Worm (Caenorhabditis elegans): Measurements from ENCODE around the gene Y39G8B.9.

Y39G8B.9 gene

DNA sequence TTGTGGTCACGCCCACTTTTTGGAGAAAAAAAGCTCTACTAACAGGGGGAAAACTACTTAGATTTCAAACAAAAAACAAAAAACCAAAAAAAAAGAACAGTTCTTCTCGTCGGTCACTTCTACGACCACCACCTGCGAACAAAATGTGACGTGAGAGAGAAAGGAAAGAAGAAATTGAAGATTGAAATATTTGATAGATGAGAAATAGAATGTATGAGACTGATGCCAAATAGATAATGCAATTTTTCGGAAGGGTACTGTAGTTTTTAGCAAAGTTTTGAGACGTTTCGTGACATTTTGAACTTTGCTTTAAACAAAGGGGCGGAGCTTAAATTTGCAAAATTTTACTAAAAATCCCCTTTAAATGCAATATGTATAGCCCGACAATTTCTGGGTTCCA lies 26.2 kb upstream of the Y39G8B.9 start:
- TF ChIP-seq ztf-29 (GFP tag; IDR thresholded peaks at IDR 0.05) (no peak), T22C8.4 (GFP tag; IDR thresholded peaks at IDR 0.05) (no peak), ztf-23 (GFP tag; IDR thresholded peaks at IDR 0.05) (no peak)

DNA sequence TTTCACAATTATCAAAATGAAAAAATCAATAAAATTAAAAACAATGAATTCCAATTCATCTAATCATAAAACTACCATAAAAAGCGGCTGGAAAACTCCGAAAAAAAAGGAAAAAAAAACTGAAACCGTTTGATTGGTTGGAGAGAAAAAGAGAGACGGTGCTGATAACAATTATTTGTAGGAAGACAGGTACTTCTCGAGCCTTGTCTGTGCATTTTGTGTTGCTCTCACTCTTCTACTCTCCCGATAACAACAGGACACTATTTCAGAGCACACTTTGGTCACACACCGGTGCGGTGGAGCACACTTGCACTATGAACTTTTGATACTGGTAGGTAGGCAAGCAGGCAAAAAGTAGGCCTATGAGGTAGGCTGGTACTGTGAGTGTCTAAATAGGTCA lies 24.6 kb upstream of the Y39G8B.9 start:
- no peak for TF ChIP-seq klf-2 (GFP tag; conservative IDR thresholded peaks at IDR 0.05)
- TF ChIP-seq ztf-23 (GFP tag; IDR thresholded peaks at IDR 0.05), result no peak
- TF ChIP-seq ref-1 (GFP tag; conservative IDR thresholded peaks at IDR 0.05), result no peak
- TF ChIP-seq tab-1 (GFP tag; IDR thresholded peaks at IDR 0.05), result no peak
- TF ChIP-seq cog-1 (tag; optimal IDR thresholded peaks at IDR 0.05), result no peak
- TF ChIP-seq T22C8.4 (GFP tag; IDR thresholded peaks at IDR 0.05), result no peak
- TF ChIP-seq ztf-29 (GFP tag; IDR thresholded peaks at IDR 0.05), result no peak
- TF ChIP-seq flt-1 (GFP tag; IDR thresholded peaks at IDR 0.05), result no peak
- TF ChIP-seq med-1 (GFP tag; optimal IDR thresholded peaks at IDR 0.05; ENCODE audit: insufficient read depth), result no peak

DNA sequence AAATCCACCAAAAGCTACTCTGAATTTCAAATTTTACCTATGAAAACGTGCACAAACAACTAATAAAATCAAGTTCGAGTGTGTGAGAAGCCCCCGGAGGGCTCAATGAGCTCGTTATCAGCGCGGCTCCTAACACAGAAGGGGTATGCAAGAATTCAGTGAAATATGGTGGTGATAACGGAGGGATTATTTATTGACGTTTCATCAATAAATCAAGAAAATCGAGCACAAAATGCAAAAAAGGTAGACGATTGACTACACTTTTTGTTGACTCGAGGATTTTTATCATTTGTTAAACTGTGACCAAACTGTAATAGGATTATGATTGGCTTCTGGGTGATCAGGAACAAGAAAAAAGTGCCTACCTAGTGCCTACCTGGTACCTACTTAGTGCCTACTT lies 23.7 kb upstream of the Y39G8B.9 start, which contains the start of gene zip-3:
Gene zip-3 (minus strand): TSS at position 21 of the 400 bp plus-strand sequence.
- TF ChIP-seq med-1 (GFP tag; optimal IDR thresholded peaks at IDR 0.05; ENCODE audit: insufficient read depth) (no peak), cog-1 (tag; optimal IDR thresholded peaks at IDR 0.05) (no peak), ztf-29 (GFP tag; IDR thresholded peaks at IDR 0.05) (no peak), ztf-23 (GFP tag; IDR thresholded peaks at IDR 0.05) (no peak), tab-1 (GFP tag; IDR thresholded peaks at IDR 0.05) (no peak), ref-1 (GFP tag; conservative IDR thresholded peaks at IDR 0.05) (no peak), flt-1 (GFP tag; IDR thresholded peaks at IDR 0.05) (no peak), T22C8.4 (GFP tag; IDR thresholded peaks at IDR 0.05) (no peak), klf-2 (GFP tag; conservative IDR thresholded peaks at IDR 0.05) (no peak)

DNA sequence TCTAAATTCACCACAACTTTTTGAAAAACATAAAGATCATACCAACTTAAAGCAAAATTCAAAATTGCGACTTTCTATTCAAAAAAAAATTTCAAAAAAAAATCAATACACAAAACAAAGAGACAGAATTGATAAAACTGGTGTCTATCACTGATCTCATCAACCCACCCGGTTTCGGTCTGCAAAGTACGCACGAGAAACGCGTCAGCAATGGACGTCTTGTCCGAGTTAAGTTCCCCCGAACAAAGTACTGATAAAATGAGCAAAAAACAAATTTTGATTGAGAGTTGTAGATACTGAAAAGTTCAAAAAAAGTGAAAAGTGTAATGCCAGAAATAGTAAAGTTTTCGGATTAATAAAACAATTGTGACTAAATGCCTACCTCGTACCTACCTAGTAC lies 22.8 kb upstream of the Y39G8B.9 start:
- TF ChIP-seq T22C8.4 (GFP tag; IDR thresholded peaks at IDR 0.05) (no peak), ztf-29 (GFP tag; IDR thresholded peaks at IDR 0.05) (no peak), flt-1 (GFP tag; IDR thresholded peaks at IDR 0.05) (no peak), cog-1 (tag; optimal IDR thresholded peaks at IDR 0.05) (no peak), klf-2 (GFP tag; conservative IDR thresholded peaks at IDR 0.05) (no peak), ref-1 (GFP tag; conservative IDR thresholded peaks at IDR 0.05) (no peak), ztf-23 (GFP tag; IDR thresholded peaks at IDR 0.05) (no peak), tab-1 (GFP tag; IDR thresholded peaks at IDR 0.05) (no peak), med-1 (GFP tag; optimal IDR thresholded peaks at IDR 0.05; ENCODE audit: insufficient read depth) (no peak)

DNA sequence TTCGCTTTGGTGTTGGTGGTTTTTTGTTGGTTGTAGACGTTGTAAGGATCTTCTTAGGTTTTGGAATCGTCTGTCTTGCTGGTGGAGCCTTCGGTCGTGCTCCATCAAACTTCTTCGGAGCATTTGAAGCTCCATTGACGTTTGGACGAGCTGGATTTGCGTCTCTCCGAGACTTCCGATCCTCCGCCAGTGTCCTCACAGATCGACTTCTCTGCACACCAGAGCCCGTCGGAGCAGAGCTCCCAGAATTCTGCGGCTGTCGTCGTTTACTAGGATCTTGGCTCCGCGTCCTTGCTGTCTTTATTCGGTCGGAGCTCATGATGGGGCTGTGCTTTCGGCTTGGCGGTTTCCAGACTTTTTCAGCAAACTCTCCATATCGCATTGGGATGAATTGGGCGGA lies 19.6 kb upstream of the Y39G8B.9 start:
- TF ChIP-seq T22C8.4 (GFP tag; IDR thresholded peaks at IDR 0.05) (no peak), klf-2 (GFP tag; conservative IDR thresholded peaks at IDR 0.05) (no peak), cog-1 (tag; optimal IDR thresholded peaks at IDR 0.05) (no peak), med-1 (GFP tag; optimal IDR thresholded peaks at IDR 0.05; ENCODE audit: insufficient read depth) (no peak), ztf-23 (GFP tag; IDR thresholded peaks at IDR 0.05) (no peak), tab-1 (GFP tag; IDR thresholded peaks at IDR 0.05) (no peak), ztf-29 (GFP tag; IDR thresholded peaks at IDR 0.05) (no peak)

DNA sequence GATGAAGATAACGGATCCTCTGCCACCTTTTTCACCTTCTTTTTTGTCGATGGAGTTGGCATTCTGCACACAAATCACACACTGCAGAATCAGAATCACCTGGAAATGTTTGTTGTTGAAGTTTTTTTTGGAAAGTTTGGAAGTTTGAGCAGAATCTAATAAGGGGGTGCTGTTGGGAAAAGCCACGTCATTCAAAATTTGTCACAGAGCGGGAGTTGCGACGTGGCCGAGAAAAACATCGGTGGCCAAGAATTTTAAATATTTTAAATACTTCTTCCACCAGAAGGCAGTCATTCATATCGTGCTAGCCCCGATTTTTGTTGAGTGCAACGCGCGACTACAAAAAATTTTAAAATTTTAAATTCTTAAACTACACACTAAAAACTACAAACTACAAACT lies 18.8 kb upstream of the Y39G8B.9 start, which contains the start of gene rpi-1:
Gene rpi-1 (minus strand): TSS at position 101 of the 400 bp plus-strand sequence.
- TF ChIP-seq cog-1 (tag; optimal IDR thresholded peaks at IDR 0.05), result no peak
- TF ChIP-seq T22C8.4 (GFP tag; IDR thresholded peaks at IDR 0.05), result no peak
- no peak for TF ChIP-seq flt-1 (GFP tag; IDR thresholded peaks at IDR 0.05)
- TF ChIP-seq med-1 (GFP tag; optimal IDR thresholded peaks at IDR 0.05; ENCODE audit: insufficient read depth), result no peak
- no peak for TF ChIP-seq klf-2 (GFP tag; conservative IDR thresholded peaks at IDR 0.05)
- no peak for TF ChIP-seq ztf-23 (GFP tag; IDR thresholded peaks at IDR 0.05)
- no peak for TF ChIP-seq ref-1 (GFP tag; conservative IDR thresholded peaks at IDR 0.05)
- no peak for TF ChIP-seq tab-1 (GFP tag; IDR thresholded peaks at IDR 0.05)
- no peak for TF ChIP-seq ztf-29 (GFP tag; IDR thresholded peaks at IDR 0.05)

DNA sequence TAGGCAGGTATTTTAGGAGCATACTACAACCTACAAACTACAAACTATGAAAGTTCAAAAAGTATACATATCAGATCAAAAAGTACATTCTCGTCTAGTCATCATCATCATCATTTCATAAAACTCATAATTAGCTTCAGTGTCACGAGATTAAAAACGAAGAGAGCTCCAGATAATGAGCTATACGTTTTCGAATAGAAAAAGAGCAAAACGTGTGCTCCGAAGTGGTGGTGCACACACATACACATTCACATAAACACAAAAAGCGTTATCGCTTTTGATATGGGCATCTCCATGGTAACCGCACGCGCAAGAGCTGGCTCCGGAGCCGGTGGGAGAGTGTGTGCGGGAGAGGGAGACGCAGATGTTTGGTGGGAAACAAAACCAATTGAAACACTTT lies 16.8 kb upstream of the Y39G8B.9 start:
- TF ChIP-seq med-1 (GFP tag; optimal IDR thresholded peaks at IDR 0.05; ENCODE audit: insufficient read depth), result no peak
- TF ChIP-seq ref-1 (GFP tag; conservative IDR thresholded peaks at IDR 0.05), result no peak
- TF ChIP-seq ztf-23 (GFP tag; IDR thresholded peaks at IDR 0.05), result no peak
- TF ChIP-seq cog-1 (tag; optimal IDR thresholded peaks at IDR 0.05), result no peak
- no peak for TF ChIP-seq T22C8.4 (GFP tag; IDR thresholded peaks at IDR 0.05)
- TF ChIP-seq flt-1 (GFP tag; IDR thresholded peaks at IDR 0.05), result no peak
- TF ChIP-seq tab-1 (GFP tag; IDR thresholded peaks at IDR 0.05), result no peak
- TF ChIP-seq ztf-29 (GFP tag; IDR thresholded peaks at IDR 0.05), result no peak
- TF ChIP-seq klf-2 (GFP tag; conservative IDR thresholded peaks at IDR 0.05), result no peak

DNA sequence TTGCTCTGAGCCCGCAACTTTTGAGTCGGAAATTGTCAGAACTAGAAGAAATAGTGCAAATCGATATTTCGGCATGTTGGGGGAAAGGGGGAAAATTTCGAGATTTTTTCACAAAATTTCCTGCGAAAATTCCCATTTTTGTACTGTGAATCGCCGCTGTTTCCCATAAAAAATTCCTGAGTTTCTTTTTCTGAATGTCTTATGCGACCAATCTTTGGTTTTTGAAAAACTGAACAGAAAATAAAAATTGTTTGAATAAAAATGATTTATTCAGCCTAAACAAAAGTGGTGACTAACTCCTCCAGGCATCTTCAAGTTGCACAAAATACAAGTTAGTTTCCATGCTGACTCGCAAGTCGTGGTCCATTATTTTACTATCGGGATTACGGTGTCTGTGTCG lies 14.9 kb upstream of the Y39G8B.9 start, which contains the start of gene W07G1.7:
Gene W07G1.7 (minus strand): TSS at position 101 of the 400 bp plus-strand sequence.
- TF ChIP-seq klf-2 (GFP tag; conservative IDR thresholded peaks at IDR 0.05) (no peak), med-1 (GFP tag; optimal IDR thresholded peaks at IDR 0.05; ENCODE audit: insufficient read depth) (no peak), flt-1 (GFP tag; IDR thresholded peaks at IDR 0.05) (no peak), tab-1 (GFP tag; IDR thresholded peaks at IDR 0.05) (no peak), cog-1 (tag; optimal IDR thresholded peaks at IDR 0.05) (no peak), ztf-23 (GFP tag; IDR thresholded peaks at IDR 0.05) (no peak), ref-1 (GFP tag; conservative IDR thresholded peaks at IDR 0.05) (no peak), ztf-29 (GFP tag; IDR thresholded peaks at IDR 0.05) (no peak)

DNA sequence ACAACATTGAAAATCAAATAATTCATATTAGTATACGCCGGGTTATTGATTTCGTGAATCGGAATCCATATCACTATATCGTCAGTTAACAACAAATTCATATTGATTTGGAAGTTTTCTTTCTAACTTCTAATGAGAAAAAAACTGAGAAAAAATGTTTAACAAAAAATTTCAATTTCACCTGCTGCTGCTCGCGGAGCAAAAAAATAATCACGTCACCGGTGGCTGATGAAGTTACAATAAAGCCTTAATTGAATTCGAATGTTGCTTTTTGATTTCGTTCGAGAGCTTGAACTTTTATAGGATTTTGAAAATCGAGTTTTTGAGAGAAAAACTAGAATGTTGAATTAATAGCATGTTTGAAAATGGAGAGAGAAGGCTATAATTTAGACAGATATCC lies 12.2 kb upstream of the Y39G8B.9 start, which contains the start of gene sre-43:
Gene sre-43 (minus strand): TSS at position 101 of the 400 bp plus-strand sequence.
- TF ChIP-seq klf-2 (GFP tag; conservative IDR thresholded peaks at IDR 0.05) (no peak), med-1 (GFP tag; optimal IDR thresholded peaks at IDR 0.05; ENCODE audit: insufficient read depth) (no peak), T22C8.4 (GFP tag; IDR thresholded peaks at IDR 0.05) (no peak), cog-1 (tag; optimal IDR thresholded peaks at IDR 0.05) (no peak), ztf-29 (GFP tag; IDR thresholded peaks at IDR 0.05) (no peak), ref-1 (GFP tag; conservative IDR thresholded peaks at IDR 0.05) (no peak), tab-1 (GFP tag; IDR thresholded peaks at IDR 0.05) (no peak)

DNA sequence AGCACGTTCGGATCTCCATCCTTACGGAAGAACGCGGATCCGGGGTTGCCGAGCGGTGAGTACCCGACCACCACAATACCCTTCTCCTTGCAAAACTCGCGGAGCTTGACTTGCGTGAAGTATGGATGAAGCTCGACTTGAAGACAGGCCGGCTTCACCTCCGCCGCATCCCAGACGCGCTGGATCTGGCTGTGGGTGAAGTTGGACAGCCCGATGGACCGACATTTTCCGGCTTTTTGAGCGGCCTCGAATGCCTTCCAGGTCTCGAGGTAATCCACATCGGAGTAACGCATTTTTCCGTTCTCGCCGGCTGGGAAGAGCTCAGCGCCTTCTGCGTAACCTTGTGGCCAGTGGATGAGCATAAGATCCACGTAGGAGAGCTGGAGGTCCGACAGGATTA lies 9.0 kb upstream of the Y39G8B.9 start:
- TF ChIP-seq T22C8.4 (GFP tag; IDR thresholded peaks at IDR 0.05), result no peak
- no peak for TF ChIP-seq flt-1 (GFP tag; IDR thresholded peaks at IDR 0.05)
- no peak for TF ChIP-seq ztf-23 (GFP tag; IDR thresholded peaks at IDR 0.05)
- TF ChIP-seq klf-2 (GFP tag; conservative IDR thresholded peaks at IDR 0.05), result no peak
- TF ChIP-seq tab-1 (GFP tag; IDR thresholded peaks at IDR 0.05), result no peak
- no peak for TF ChIP-seq ref-1 (GFP tag; conservative IDR thresholded peaks at IDR 0.05)
- no peak for TF ChIP-seq ztf-29 (GFP tag; IDR thresholded peaks at IDR 0.05)
- TF ChIP-seq cog-1 (tag; optimal IDR thresholded peaks at IDR 0.05), result no peak
- no peak for TF ChIP-seq med-1 (GFP tag; optimal IDR thresholded peaks at IDR 0.05; ENCODE audit: insufficient read depth)

Data from whole organism, midembryonic.